Fruit fly (Drosophila melanogaster) whole organism, embryonic: ENCODE measurements around the gene CG34258.

Experiments
- Antp ChIP-seq: fragments of 200-800 bp; sonication (Bioruptor generic); optimal IDR thresholded peaks from 3 replicates; lab custom pipeline; 2016; ENCODE audit warnings: missing biosample characterization, missing genetic modification characterization
- CG10147 ChIP-seq: fragments of 200-800 bp; sonication (Bioruptor generic); optimal IDR thresholded peaks from 2 replicates; lab custom pipeline; 2019; ENCODE audit warnings: missing biosample characterization, mild to moderate bottlenecking, missing genetic modification characterization, moderate library complexity
- CG10209 ChIP-seq: fragments of 200-800 bp; sonication (Bioruptor generic); optimal IDR thresholded peaks from 3 replicates; lab custom pipeline; 2017; ENCODE audit warnings: missing biosample characterization, mild to moderate bottlenecking, missing genetic modification characterization, missing genetic modification reagents
- CG10267 ChIP-seq: fragments of 200-800 bp; sonication (Bioruptor generic); optimal IDR thresholded peaks from 2 replicates; lab custom pipeline; 2018; ENCODE audit warnings: missing biosample characterization, mild to moderate bottlenecking, missing genetic modification characterization, moderate library complexity
- CG11398 ChIP-seq: fragments of 200-800 bp; sonication (Bioruptor generic); optimal IDR thresholded peaks from 2 replicates; lab custom pipeline; 2016; ENCODE audit warnings: missing biosample characterization, missing genetic modification characterization
- CG1233 ChIP-seq: fragments of 200-800 bp; sonication (Bioruptor generic); optimal IDR thresholded peaks from 4 replicates; lab custom pipeline; 2018; ENCODE audit warnings: missing biosample characterization, mild to moderate bottlenecking, missing genetic modification characterization
- CG13775 ChIP-seq: fragments of 200-800 bp; sonication (Bioruptor generic); optimal IDR thresholded peaks from 3 replicates; lab custom pipeline; 2017; ENCODE audit warnings: missing biosample characterization, mild to moderate bottlenecking, missing genetic modification characterization
- CG17359 ChIP-seq: fragments of 200-800 bp; sonication (Bioruptor generic); optimal IDR thresholded peaks from 3 replicates; lab custom pipeline; 2018; ENCODE audit warnings: missing biosample characterization, mild to moderate bottlenecking, missing genetic modification characterization, moderate library complexity
- CG17802 ChIP-seq: fragments of 200-800 bp; sonication (Bioruptor generic); optimal IDR thresholded peaks from 2 replicates; lab custom pipeline; 2018; ENCODE audit warnings: missing biosample characterization, mild to moderate bottlenecking, missing genetic modification characterization, moderate library complexity
- CG2116 ChIP-seq: fragments of 200-800 bp; sonication (Bioruptor generic); optimal IDR thresholded peaks from 3 replicates; lab custom pipeline; 2018; ENCODE audit warnings: missing biosample characterization, mild to moderate bottlenecking, missing genetic modification characterization
- CG2199 ChIP-seq: fragments of 200-800 bp; sonication (Bioruptor generic); IDR thresholded peaks from 3 replicates; pipeline ENCODE4 v1.3.6; 2022; ENCODE audit warnings: missing biosample characterization, missing genetic modification characterization
- CG32767 ChIP-seq: fragments of 200-800 bp; sonication (Bioruptor generic); IDR thresholded peaks from 2 replicates; pipeline ENCODE4 v1.3.6; 2022; ENCODE audit warnings: missing biosample characterization, missing genetic modification characterization
- CG5953 ChIP-seq: fragments of 200-800 bp; sonication (Bioruptor generic); IDR thresholded peaks from 2 replicates; pipeline ENCODE4 v1.3.6; 2022; ENCODE audit warnings: missing biosample characterization, missing genetic modification characterization
- CG6272 ChIP-seq: fragments of 200-800 bp; sonication (Bioruptor generic); IDR thresholded peaks from 2 replicates; pipeline ENCODE4 v1.3.6; 2022; ENCODE audit warnings: missing biosample characterization, missing genetic modification characterization
- CG7786 ChIP-seq: fragments of 200-800 bp; sonication (Bioruptor generic); optimal IDR thresholded peaks from 2 replicates; lab custom pipeline; 2016; ENCODE audit warnings: missing biosample characterization, missing genetic modification characterization
- CG7928 ChIP-seq: fragments of 200-800 bp; sonication (Bioruptor generic); optimal IDR thresholded peaks from 2 replicates; lab custom pipeline; 2017; ENCODE audit warnings: missing biosample characterization, mild to moderate bottlenecking, missing genetic modification characterization
- CG8944 ChIP-seq: fragments of 200-800 bp; sonication (Bioruptor generic); optimal IDR thresholded peaks from 3 replicates; lab custom pipeline; 2016; ENCODE audit warnings: missing biosample characterization, missing genetic modification characterization
- Camta ChIP-seq: fragments of 200-800 bp; sonication (Bioruptor generic); optimal IDR thresholded peaks from 2 replicates; lab custom pipeline; 2016; ENCODE audit warnings: missing biosample characterization, missing genetic modification characterization
- ERR ChIP-seq: fragments of 200-800 bp; sonication (Bioruptor generic); optimal IDR thresholded peaks from 2 replicates; lab custom pipeline; 2016; ENCODE audit warnings: missing biosample characterization, missing genetic modification characterization
- Eip74EF ChIP-seq, 2 experiments: fragments of 200-800 bp in 1 of 2; fragments of >200 bp in 1 of 2; sonication (Bioruptor generic) in 1 of 2; optimal IDR thresholded peaks; 2 replicates each; lab custom pipeline; 2017 to 2019; ENCODE audit warnings: missing biosample characterization in 2 of 2, missing genetic modification characterization in 2 of 2, mild to moderate bottlenecking in 1 of 2, moderate library complexity in 1 of 2
- Fer3 ChIP-seq: fragments of 200-800 bp; sonication (Bioruptor generic); optimal IDR thresholded peaks from 2 replicates; lab custom pipeline; 2018; ENCODE audit warnings: missing biosample characterization, mild to moderate bottlenecking, missing genetic modification characterization, moderate library complexity
- H2.0 ChIP-seq: fragments of 200-800 bp; sonication (Bioruptor generic); IDR thresholded peaks from 2 replicates; pipeline ENCODE4 v1.3.6; 2022; ENCODE audit warnings: missing biosample characterization, missing genetic modification characterization
- HHEX ChIP-seq: fragments of 200-800 bp; sonication (Bioruptor generic); optimal IDR thresholded peaks from 3 replicates; lab custom pipeline; 2017; ENCODE audit warnings: missing biosample characterization, mild to moderate bottlenecking, missing genetic modification characterization, missing genetic modification reagents
- Hmx ChIP-seq: fragments of 200-800 bp; sonication (Bioruptor generic); optimal IDR thresholded peaks from 2 replicates; lab custom pipeline; 2016; ENCODE audit warnings: missing biosample characterization, missing genetic modification characterization
- Lpt ChIP-seq: fragments of >200 bp; optimal IDR thresholded peaks from 2 replicates; lab custom pipeline; 2018; ENCODE audit warnings: missing biosample characterization, missing genetic modification characterization
- NFAT ChIP-seq: fragments of 200-800 bp; sonication (Bioruptor generic); IDR thresholded peaks from 2 replicates; pipeline ENCODE4 v1.3.6; 2022; ENCODE audit warnings: missing biosample characterization, missing genetic modification characterization
- Neu2 ChIP-seq: fragments of 200-800 bp; sonication (Bioruptor generic); optimal IDR thresholded peaks from 3 replicates; lab custom pipeline; 2016; ENCODE audit warnings: missing biosample characterization, missing genetic modification characterization, borderline replicate concordance
- Opbp ChIP-seq: fragments of 200-800 bp; sonication (Bioruptor generic); IDR thresholded peaks from 3 replicates; pipeline ENCODE4 v1.3.6; 2022; ENCODE audit warnings: missing biosample characterization, missing genetic modification characterization; ENCODE audit not compliant: partially characterized antibody
- Tbp ChIP-seq: fragments of >200 bp; optimal IDR thresholded peaks from 2 replicates; lab custom pipeline; 2018; ENCODE audit warnings: missing biosample characterization, missing genetic modification characterization
- al ChIP-seq: fragments of 200-800 bp; sonication (Bioruptor generic); IDR thresholded peaks from 2 replicates; pipeline ENCODE4 v1.3.6; 2022; ENCODE audit warnings: missing biosample characterization, missing genetic modification characterization
- ato ChIP-seq: fragments of 200-800 bp; sonication (Bioruptor generic); IDR thresholded peaks from 2 replicates; pipeline ENCODE4 v1.3.6; 2022; ENCODE audit warnings: missing biosample characterization, missing genetic modification characterization; ENCODE audit not compliant: partially characterized antibody
- corto ChIP-seq: fragments of 200-800 bp; sonication (Bioruptor generic); optimal IDR thresholded peaks from 2 replicates; lab custom pipeline; 2016; ENCODE audit warnings: missing biosample characterization, mild to moderate bottlenecking, missing genetic modification characterization, moderate library complexity
- eve ChIP-seq, 2 experiments: fragments of >200 bp; optimal IDR thresholded peaks; 2 replicates each; lab custom pipeline; 2017; ENCODE audit warnings: missing biosample characterization in 2 of 2, missing genetic modification characterization in 2 of 2
- gfzf ChIP-seq: fragments of 200-800 bp; sonication (Bioruptor generic); optimal IDR thresholded peaks from 2 replicates; lab custom pipeline; 2016; ENCODE audit warnings: missing biosample characterization, mild to moderate bottlenecking, missing genetic modification characterization, moderate library complexity
- gro ChIP-seq: fragments of 200-800 bp; sonication (Bioruptor generic); optimal IDR thresholded peaks from 2 replicates; lab custom pipeline; 2016; ENCODE audit warnings: missing biosample characterization, missing genetic modification characterization
- hth ChIP-seq: fragments of >200 bp; optimal IDR thresholded peaks from 2 replicates; lab custom pipeline; 2017; ENCODE audit warnings: inconsistent platforms
- lmd ChIP-seq: fragments of 200-800 bp; sonication (Bioruptor generic); IDR thresholded peaks from 2 replicates; pipeline ENCODE4 v1.3.6; 2022; ENCODE audit warnings: missing biosample characterization, missing genetic modification characterization
- mam ChIP-seq: fragments of 200-800 bp; sonication (Bioruptor generic); optimal IDR thresholded peaks from 3 replicates; lab custom pipeline; 2016; ENCODE audit warnings: missing biosample characterization, missing genetic modification characterization
- nerfin-1 ChIP-seq: fragments of 200-800 bp; sonication (Bioruptor generic); optimal IDR thresholded peaks from 3 replicates; lab custom pipeline; 2019; ENCODE audit warnings: missing biosample characterization, mild to moderate bottlenecking, missing genetic modification characterization, moderate library complexity
- peb ChIP-seq: fragments of 200-800 bp; sonication (Bioruptor generic); IDR thresholded peaks from 2 replicates; pipeline ENCODE4 v1.3.6; 2022; ENCODE audit warnings: missing biosample characterization, missing genetic modification characterization
- pita ChIP-seq: fragments of 200-800 bp; sonication (Bioruptor generic); optimal IDR thresholded peaks from 2 replicates; lab custom pipeline; 2017; ENCODE audit warnings: missing biosample characterization, mild to moderate bottlenecking, missing genetic modification characterization
- psq ChIP-seq: fragments of 200-800 bp; sonication (Bioruptor generic); optimal IDR thresholded peaks from 2 replicates; lab custom pipeline; 2017; ENCODE audit warnings: missing biosample characterization, missing genetic modification characterization
- scrt ChIP-seq: fragments of 200-800 bp; sonication (Bioruptor generic); optimal IDR thresholded peaks from 2 replicates; lab custom pipeline; 2018; ENCODE audit warnings: missing biosample characterization, mild to moderate bottlenecking, missing genetic modification characterization, moderate library complexity
- sens-2 ChIP-seq: fragments of 200-800 bp; sonication (Bioruptor generic); IDR thresholded peaks from 2 replicates; pipeline ENCODE4 v1.3.6; 2022; ENCODE audit warnings: missing biosample characterization, missing genetic modification characterization
- sqz ChIP-seq: fragments of 200-800 bp; sonication (Bioruptor generic); optimal IDR thresholded peaks from 3 replicates; lab custom pipeline; 2018; ENCODE audit warnings: missing biosample characterization, mild to moderate bottlenecking, missing genetic modification characterization
- vnd ChIP-seq: fragments of 200-800 bp; sonication (Bioruptor generic); IDR thresholded peaks from 3 replicates; pipeline ENCODE4 v1.3.6; 2022; ENCODE audit warnings: missing biosample characterization, missing genetic modification characterization; ENCODE audit not compliant: partially characterized antibody
- wek ChIP-seq: fragments of 200-800 bp; sonication (Bioruptor generic); optimal IDR thresholded peaks from 3 replicates; lab custom pipeline; 2018; ENCODE audit warnings: missing biosample characterization, mild to moderate bottlenecking, missing genetic modification characterization, moderate library complexity
- z ChIP-seq: fragments of 200-800 bp; sonication (Bioruptor generic); IDR thresholded peaks from 3 replicates; pipeline ENCODE4 v1.3.6; 2022; ENCODE audit warnings: missing biosample characterization, missing genetic modification characterization
- zfh1 ChIP-seq: fragments of 200-800 bp; sonication (Bioruptor generic); IDR thresholded peaks from 3 replicates; pipeline ENCODE4 v1.3.6; 2022; ENCODE audit warnings: missing biosample characterization, missing genetic modification characterization

Gene CG34258

DNA sequence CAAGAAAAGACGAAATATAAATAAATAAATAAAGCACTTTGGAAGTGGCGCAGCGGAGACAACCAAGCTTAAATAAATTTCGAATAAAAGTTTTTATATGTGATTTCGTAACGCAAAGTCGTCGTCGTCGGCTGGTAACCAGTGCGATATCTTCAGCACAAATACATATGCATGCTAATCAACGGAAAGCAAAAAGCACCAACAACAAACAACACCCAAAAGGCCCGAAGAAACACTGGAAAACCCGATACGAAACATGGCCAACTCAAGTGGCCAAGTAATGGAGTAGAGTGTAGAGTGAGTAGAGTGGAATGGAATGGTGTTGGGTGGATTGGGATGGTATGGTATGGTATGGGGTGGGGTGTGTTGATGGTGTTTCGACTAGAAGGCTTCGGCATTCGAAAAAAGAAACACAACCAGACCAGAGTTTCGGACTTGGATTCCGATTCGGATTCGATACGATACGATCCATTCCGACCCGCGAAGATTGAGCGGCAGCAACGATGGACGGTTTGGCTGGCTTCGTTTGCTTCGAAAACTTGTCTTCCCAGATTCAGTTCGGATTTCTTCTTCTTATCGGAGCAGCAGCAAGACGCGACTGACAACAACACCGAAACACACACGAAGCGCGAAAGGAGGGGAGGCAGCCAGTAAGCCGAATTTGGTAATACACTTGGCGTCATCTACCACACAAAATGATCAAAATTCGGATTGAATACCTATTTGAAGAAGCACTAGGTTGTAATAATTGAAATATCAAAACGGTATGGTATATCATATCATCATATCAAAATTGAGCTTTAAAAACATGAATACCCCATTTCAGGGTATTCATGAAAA is 49.0 kb downstream of the CG34258 start (continued):
- peak; percentile 84 for TF ChIP-seq CG6272 (GFP tag; lab: Robert Waterston, UW)
- TF ChIP-seq al (GFP tag; lab: Robert Waterston, UW), result peak; percentile 87
- TF ChIP-seq HHEX (GFP tag; lab: Kevin White, UChicago), result peak; percentile 93
- peak; percentile 97 for TF ChIP-seq corto
- TF ChIP-seq Antp, result peak; percentile 98
- TF ChIP-seq CG11398 (GFP tag; lab: Kevin White, UChicago), result peak; percentile 95
- peak; percentile 93 for TF ChIP-seq ERR (GFP tag; lab: Kevin White, UChicago)
- TF ChIP-seq Lpt (GFP tag; lab: Kevin White, UChicago), result no peak
- peak; percentile 89 for TF ChIP-seq zfh1 (GFP tag; lab: Robert Waterston, UW)
- TF ChIP-seq CG10147 (GFP tag; lab: Kevin White, UChicago), result peak; percentile 92
- TF ChIP-seq CG17802 (tag; lab: Kevin White, UChicago), result peak; percentile 65
- peak; percentile 97 for TF ChIP-seq CG7786 (GFP tag; lab: Kevin White, UChicago)
- TF ChIP-seq Eip74EF (GFP tag; optimal IDR thresholded peaks at IDR 0.05; lab: Kevin White, UChicago), result peak in 1 of 2 experiments; percentile 90
- TF ChIP-seq NFAT (GFP tag; lab: Robert Waterston, UW), result peak; percentile 92
- peak; percentile 93 for TF ChIP-seq CG32767 (GFP tag; lab: Robert Waterston, UW)
- peak in 1 of 2 experiments; percentile 96 for TF ChIP-seq eve (GFP tag; optimal IDR thresholded peaks at IDR 0.05; lab: Kevin White, UChicago)
- TF ChIP-seq Neu2 (GFP tag; lab: Kevin White, UChicago), result peak; percentile 64
- peak; percentile 90 for TF ChIP-seq sens-2 (GFP tag; lab: Robert Waterston, UW)
- peak; percentile 97 for TF ChIP-seq lmd (GFP tag; lab: Robert Waterston, UW)
- peak; percentile 91 for TF ChIP-seq scrt
- TF ChIP-seq CG10267 (tag; lab: Kevin White, UChicago), result peak; percentile 69
- TF ChIP-seq Camta (GFP tag; lab: Kevin White, UChicago), result peak; percentile 40
- TF ChIP-seq wek (GFP tag; lab: Kevin White, UChicago), result peak; percentile 91
- no peak for TF ChIP-seq Opbp (GFP tag; lab: Robert Waterston, UW)
- TF ChIP-seq CG2199, result peak; percentile 93; the same call in 1 of the 3 replicates
- peak; percentile 94 for TF ChIP-seq CG5953 (GFP tag; lab: Robert Waterston, UW)
- TF ChIP-seq gfzf (GFP tag; lab: Kevin White, UChicago), result peak; percentile 4
- no peak for TF ChIP-seq pita (GFP tag; lab: Kevin White, UChicago)
- 0 out of 3 replicates have a peak, but pooled peaks have one; percentile 38 for TF ChIP-seq vnd (GFP tag; lab: Robert Waterston, UW)
- no peak for TF ChIP-seq Tbp
- TF ChIP-seq gro (GFP tag; lab: Kevin White, UChicago), result peak; percentile 86
- peak; percentile 91 for TF ChIP-seq CG1233
- peak; percentile 84 for TF ChIP-seq nerfin-1 (tag; lab: Kevin White, UChicago)
- TF ChIP-seq CG13775 (GFP tag; lab: Kevin White, UChicago), result peak; percentile 87
- peak; percentile 85 for TF ChIP-seq peb (GFP tag; lab: Robert Waterston, UW)
- TF ChIP-seq H2.0, result peak; percentile 94
- peak; percentile 95 for TF ChIP-seq Fer3 (tag; lab: Kevin White, UChicago)
- TF ChIP-seq z, result 0 out of 3 replicates have a peak, but pooled peaks have one; percentile 18
- TF ChIP-seq hth, result no peak
- peak; percentile 77 for TF ChIP-seq CG7928 (GFP tag; lab: Kevin White, UChicago)
- TF ChIP-seq psq, result peak; percentile 84
- TF ChIP-seq CG10209, result peak; percentile 94
- peak; percentile 94 for TF ChIP-seq CG8944 (GFP tag; lab: Kevin White, UChicago)
- TF ChIP-seq Hmx, result no peak
- TF ChIP-seq sqz (GFP tag; lab: Kevin White, UChicago), result peak; percentile 90
- peak; percentile 70 for TF ChIP-seq CG2116 (GFP tag; lab: Kevin White, UChicago)
- peak; percentile 96 for TF ChIP-seq CG17359 (tag; lab: Kevin White, UChicago)
- TF ChIP-seq mam (GFP tag; lab: Kevin White, UChicago), result peak; percentile 85
- TF ChIP-seq ato (GFP tag; lab: Robert Waterston, UW), result no peak
